Fruit fly (Drosophila melanogaster): Measurements from ENCODE around the gene CG34039.

dm6 chr3L:14575974-14576373 lies 16.2 kb downstream of the CG34039 start:
- no peak for TF ChIP-seq pan (optimal IDR thresholded peaks at IDR 0.05)
- TF ChIP-seq psq (optimal IDR thresholded peaks at IDR 0.05) = no peak
